Worm (Caenorhabditis elegans) whole organism, young adult: ENCODE measurements around the gene C50H11.8.
"Not testable (repeated sequence)": the region's sequence is repeated elsewhere in the genome, so short reads cannot be mapped to it uniquely, and the experiment has no call there.

Source experiments
- C06A6.2 ChIP-seq: fragments of 200-800 bp; sonication (Bioruptor generic); conservative IDR thresholded peaks from 2 replicates; pipeline ENCODE4 v1.3.6; 2022; ENCODE audit warnings: missing genetic modification characterization, missing compliant biosample characterization
- F23B12.7 ChIP-seq: sonication (generic microtip); optimal IDR thresholded peaks from 2 replicates; lab custom pipeline; 2017; ENCODE audit warnings: missing genetic modification characterization, mild to moderate bottlenecking, missing compliant biosample characterization, antibody characterized with exemption, moderate library complexity; ENCODE audit not compliant: insufficient read depth
- F39B2.1 ChIP-seq: fragments of 200-800 bp; sonication (Bioruptor generic); IDR thresholded peaks from 2 replicates; pipeline ENCODE4 v1.3.6; 2022; ENCODE audit warnings: missing genetic modification reagents, missing genetic modification characterization, missing compliant biosample characterization
- F57C9.4 ChIP-seq: sonication (generic microtip); optimal IDR thresholded peaks from 2 replicates; lab custom pipeline; 2017; ENCODE audit warnings: mild to moderate bottlenecking, missing genetic modification characterization, missing compliant biosample characterization
- ZK185.1 ChIP-seq: sonication (generic microtip); optimal IDR thresholded peaks from 2 replicates; lab custom pipeline; 2016; ENCODE audit warnings: mild to moderate bottlenecking, missing genetic modification characterization, missing compliant biosample characterization; ENCODE audit not compliant: poor library complexity, severe bottlenecking
- aptf-2 ChIP-seq: fragments of 200-800 bp; sonication (Bioruptor generic); conservative IDR thresholded peaks from 2 replicates; pipeline ENCODE4 v1.3.6; 2022; ENCODE audit warnings: missing genetic modification reagents, missing genetic modification characterization, missing compliant biosample characterization
- aptf-3 ChIP-seq: fragments of 200-800 bp; sonication (Bioruptor generic); IDR thresholded peaks from 2 replicates; pipeline ENCODE4 v1.3.6; 2022; ENCODE audit warnings: missing genetic modification characterization, missing compliant biosample characterization
- attf-3 ChIP-seq: fragments of 200-800 bp; sonication (Bioruptor generic); conservative IDR thresholded peaks from 2 replicates; pipeline ENCODE4 v1.3.6; 2022; ENCODE audit warnings: missing genetic modification reagents, missing genetic modification characterization, missing compliant biosample characterization
- attf-5 ChIP-seq: fragments of 200-800 bp; sonication (Bioruptor generic); optimal IDR thresholded peaks from 2 replicates; lab custom pipeline; 2018; ENCODE audit warnings: mild to moderate bottlenecking, missing genetic modification characterization, missing compliant biosample characterization
- bed-1 ChIP-seq: fragments of 200-800 bp; sonication (Bioruptor generic); IDR thresholded peaks from 2 replicates; pipeline ENCODE4 v1.3.6; 2022; ENCODE audit warnings: missing genetic modification reagents, missing genetic modification characterization, missing compliant biosample characterization
- cebp-1 ChIP-seq, 2 experiments: fragments of 200-800 bp in 1 of 2; sonication (Bioruptor generic) in 1 of 2; sonication (generic microtip) in 1 of 2; IDR thresholded peaks in 1 of 2; optimal IDR thresholded peaks in 1 of 2; 2 replicates each; pipeline versions ENCODE4 v1.3.6 to Lab custom; 2017 to 2022; ENCODE audit warnings: missing compliant biosample characterization in 2 of 2, missing genetic modification characterization in 2 of 2, mild to moderate bottlenecking in 1 of 2, missing genetic modification reagents in 1 of 2, moderate library complexity in 1 of 2
- ceh-91 ChIP-seq: fragments of 200-800 bp; sonication (Bioruptor generic); IDR thresholded peaks from 2 replicates; pipeline ENCODE4 v1.3.6; 2022; ENCODE audit warnings: missing genetic modification reagents, missing genetic modification characterization, missing compliant biosample characterization
- die-1 ChIP-seq: sonication (generic microtip); optimal IDR thresholded peaks from 2 replicates; lab custom pipeline; 2016; ENCODE audit warnings: missing genotype, mild to moderate bottlenecking, missing genetic modification characterization, missing compliant biosample characterization
- egrh-3 ChIP-seq: fragments of 200-800 bp; sonication (Bioruptor generic); IDR thresholded peaks from 2 replicates; pipeline ENCODE4 v1.3.6; 2022; ENCODE audit warnings: missing genetic modification reagents, missing genetic modification characterization, missing compliant biosample characterization
- hmg-1.2 ChIP-seq: fragments of 200-800 bp; sonication (Bioruptor generic); IDR thresholded peaks from 2 replicates; pipeline ENCODE4 v1.3.6; 2022; ENCODE audit warnings: missing genetic modification reagents, missing genetic modification characterization, missing compliant biosample characterization
- hrde-1 ChIP-seq: sonication (generic microtip); optimal IDR thresholded peaks from 2 replicates; lab custom pipeline; 2016; ENCODE audit warnings: missing genetic modification characterization, mild to moderate bottlenecking, missing compliant biosample characterization, moderate library complexity, missing genotype, missing genetic modification reagents, borderline replicate concordance
- hsf-1 ChIP-seq: fragments of 200-800 bp; sonication (Bioruptor generic); IDR thresholded peaks from 2 replicates; pipeline ENCODE4 v1.3.6; 2022; ENCODE audit warnings: missing genetic modification reagents, missing genetic modification characterization, missing compliant biosample characterization
- let-607 ChIP-seq, 2 experiments: fragments of 200-800 bp in 1 of 2; sonication (Bioruptor generic) in 1 of 2; sonication (generic microtip) in 1 of 2; optimal IDR thresholded peaks; 2 replicates each; lab custom pipeline; 2016 to 2018; ENCODE audit warnings: mild to moderate bottlenecking in 2 of 2, missing compliant biosample characterization in 2 of 2, missing genetic modification characterization in 2 of 2, moderate library complexity in 2 of 2, missing genotype in 1 of 2
- lin-26 ChIP-seq: fragments of 200-800 bp; sonication (Bioruptor generic); IDR thresholded peaks from 2 replicates; pipeline ENCODE4 v1.3.6; 2022; ENCODE audit warnings: missing genetic modification reagents, missing genetic modification characterization, missing compliant biosample characterization
- madf-3 ChIP-seq: fragments of 200-800 bp; sonication (Bioruptor generic); IDR thresholded peaks from 2 replicates; pipeline ENCODE4 v1.3.6; 2022; ENCODE audit warnings: missing genetic modification reagents, missing genetic modification characterization, missing compliant biosample characterization
- mel-28 ChIP-seq: sonication (generic microtip); optimal IDR thresholded peaks from 2 replicates; lab custom pipeline; 2016; ENCODE audit warnings: borderline replicate concordance, mild to moderate bottlenecking, missing genetic modification characterization, missing compliant biosample characterization
- mxl-1 ChIP-seq: sonication (generic microtip); optimal IDR thresholded peaks from 2 replicates; lab custom pipeline; 2016; ENCODE audit warnings: missing genetic modification characterization, missing compliant biosample characterization
- nfya-1 ChIP-seq: sonication (generic microtip); optimal IDR thresholded peaks from 2 replicates; lab custom pipeline; 2017; ENCODE audit warnings: antibody characterized with exemption, missing compliant biosample characterization, missing genetic modification characterization, borderline replicate concordance; ENCODE audit not compliant: insufficient read depth
- nfyb-1 ChIP-seq: fragments of 200-800 bp; sonication (Bioruptor generic); IDR thresholded peaks from 2 replicates; pipeline ENCODE4 v1.3.6; 2022; ENCODE audit warnings: missing genetic modification reagents, missing genetic modification characterization, missing compliant biosample characterization
- nhr-80 ChIP-seq: sonication (generic microtip); optimal IDR thresholded peaks from 2 replicates; lab custom pipeline; 2016; ENCODE audit warnings: missing genetic modification characterization, missing compliant biosample characterization
- sdz-38 ChIP-seq: sonication (generic microtip); optimal IDR thresholded peaks from 2 replicates; lab custom pipeline; 2016; ENCODE audit warnings: missing genotype, missing genetic modification characterization, missing compliant biosample characterization
- sea-2 ChIP-seq: fragments of 200-800 bp; sonication (Bioruptor generic); IDR thresholded peaks from 2 replicates; pipeline ENCODE4 v1.3.6; 2022; ENCODE audit warnings: missing genetic modification characterization, missing compliant biosample characterization
- snpc-1.3 ChIP-seq: sonication (generic microtip); optimal IDR thresholded peaks from 2 replicates; lab custom pipeline; 2017; ENCODE audit warnings: missing genetic modification characterization, mild to moderate bottlenecking, missing compliant biosample characterization, antibody characterized with exemption, moderate library complexity, missing genotype, missing genetic modification reagents; ENCODE audit not compliant: insufficient read depth
- snpc-4 ChIP-seq, 5 experiments: fragments of 150-350 bp in 1 of 5; sonication (generic microtip) in 4 of 5; optimal IDR thresholded peaks; 2 replicates each; lab custom pipeline; 2014 to 2018; ENCODE audit warnings: missing genetic modification characterization in 5 of 5, missing biosample characterization in 3 of 5, antibody characterized with exemption in 2 of 5, mild to moderate bottlenecking in 2 of 5, missing compliant biosample characterization in 2 of 5, missing genotype in 2 of 5, moderate library complexity in 2 of 5, missing genetic modification reagents in 1 of 5
- ztf-6 ChIP-seq: fragments of 200-800 bp; sonication (Bioruptor generic); IDR thresholded peaks from 2 replicates; pipeline ENCODE4 v1.3.6; 2022; ENCODE audit warnings: missing genetic modification reagents, missing genetic modification characterization, missing compliant biosample characterization

The C50H11.8 gene

DNA sequence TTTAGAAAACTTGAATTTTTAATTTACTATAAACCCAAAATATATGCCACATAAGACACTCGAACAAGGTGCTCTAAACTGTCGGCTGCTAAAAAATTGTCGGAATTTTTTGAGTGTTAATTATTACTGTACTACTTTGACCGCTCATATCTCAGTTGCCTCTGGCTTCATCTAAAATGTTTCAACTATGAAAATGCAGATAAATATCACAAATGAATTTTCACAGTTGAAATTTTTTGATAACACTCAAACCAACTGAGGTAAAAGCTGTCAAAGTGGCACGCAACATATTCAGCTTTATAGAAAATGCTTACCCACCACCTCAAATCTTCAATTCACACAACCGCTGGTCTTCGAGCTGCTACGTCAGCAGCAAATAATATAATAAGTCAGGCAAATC lies 34.4 kb downstream of the C50H11.8 start, which contains the start of gene acs-21:
acs-21 (plus strand) TSS at position 301 of the 400 bp plus-strand sequence.
- TF ChIP-seq attf-3 (no peak), sdz-38 (tag; lab: Kevin White, UChicago) (no peak), snpc-1.3 (tag; lab: Kevin White, UChicago) (no peak), nfyb-1 (GFP tag; lab: Robert Waterston, UW) (no peak), lin-26 (GFP tag; lab: Robert Waterston, UW) (no peak), C06A6.2 (no peak)
- TF ChIP-seq, all 124 proteins: peak for 0

- TF ChIP-seq ceh-91 (no peak), let-607 (tag; optimal IDR thresholded peaks at IDR 0.05; lab: Kevin White, UChicago) (no peak), hmg-1.2 (GFP tag; lab: Robert Waterston, UW) (peak; percentile 34; the same call in 1 of the 2 replicates), attf-5 (GFP tag; lab: Kevin White, UChicago) (no peak), bed-1 (GFP tag; lab: Robert Waterston, UW) (no peak), madf-3 (GFP tag; lab: Robert Waterston, UW) (no peak), nhr-80 (tag; lab: Kevin White, UChicago) (peak; percentile 8), ztf-6 (no peak), die-1 (tag; lab: Kevin White, UChicago) (no peak)
- TF ChIP-seq, all 124 proteins: peak for 2
Measured at ce11 chrV:3094351-3094750, 40.0 kb downstream of the C50H11.8 start, which contains the start of gene cyp-33C9. Gene cyp-33C9 (minus strand): TSS chrV:3094561.

DNA sequence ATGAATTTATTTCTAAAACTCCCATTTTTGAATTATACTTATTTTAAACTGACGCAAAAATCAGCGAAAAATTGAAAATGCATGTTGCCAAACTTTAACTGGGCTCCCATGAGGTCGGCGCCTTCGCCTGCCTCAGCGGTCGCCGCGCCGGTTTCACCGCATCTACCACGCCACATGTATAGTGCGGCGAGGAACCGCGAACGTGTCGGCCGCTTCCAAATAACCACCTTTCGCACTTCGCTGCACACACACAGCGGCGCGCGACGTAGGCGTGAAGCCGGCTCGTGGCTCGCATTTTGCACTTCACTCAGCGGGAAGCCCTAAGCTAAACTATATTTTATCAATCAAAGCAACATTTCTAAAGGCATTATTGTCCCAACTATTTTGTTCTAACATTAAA lies 46.2 kb downstream of the C50H11.8 start:
- no peak for TF ChIP-seq snpc-4 (GFP tag; optimal IDR thresholded peaks at IDR 0.05; lab: Kevin White, UChicago)
- TF ChIP-seq snpc-4 (tag; optimal IDR thresholded peaks at IDR 0.05; lab: Kevin White, UChicago) = peak in 1 of 4 experiments; percentile 53
- TF ChIP-seq mxl-1 (tag; lab: Kevin White, UChicago) = no peak
- no peak for TF ChIP-seq sdz-38 (tag; lab: Kevin White, UChicago)

- not testable (repeated sequence) for TF ChIP-seq cebp-1 (GFP tag; IDR thresholded peaks at IDR 0.05; lab: Robert Waterston, UW); cebp-1 (tag; optimal IDR thresholded peaks at IDR 0.05; lab: Kevin White, UChicago); hsf-1 (GFP tag; lab: Robert Waterston, UW); aptf-3 (GFP tag; lab: Robert Waterston, UW)
Measured at ce11 chrV:3102049-3102448, 47.7 kb downstream of the C50H11.8 start, which contains the start of gene Y73C8C.4. Gene Y73C8C.4 (minus strand): TSS chrV:3102149.

DNA sequence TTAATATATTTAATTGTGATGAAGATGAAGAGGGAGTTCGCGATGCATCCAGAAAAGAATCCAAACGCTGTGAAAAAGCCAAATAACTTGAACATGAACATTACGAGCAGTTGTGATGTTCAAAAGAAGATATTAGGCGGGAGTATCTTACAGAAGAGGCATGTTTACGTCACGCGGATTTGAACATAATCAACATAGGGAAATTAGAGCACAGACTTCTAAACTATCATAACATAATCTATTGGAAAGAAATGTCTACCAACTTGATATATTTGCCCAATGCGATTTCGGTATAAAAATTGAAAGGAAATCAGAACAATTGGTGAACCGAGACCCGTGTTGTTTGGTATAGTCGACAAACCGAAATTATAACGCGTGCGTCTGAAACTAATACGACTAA lies 49.8 kb downstream of the C50H11.8 start, which contains the start of gene str-66:
str-66 (minus strand) TSS at position 101 of the 400 bp plus-strand sequence.
- TF ChIP-seq mxl-1 (tag; lab: Kevin White, UChicago) (no peak), lin-26 (GFP tag; lab: Robert Waterston, UW) (no peak), nfyb-1 (GFP tag; lab: Robert Waterston, UW) (no peak), aptf-2 (no peak), aptf-3 (GFP tag; lab: Robert Waterston, UW) (no peak), sea-2 (GFP tag; lab: Robert Waterston, UW) (no peak), let-607 (tag; optimal IDR thresholded peaks at IDR 0.05; lab: Kevin White, UChicago) (no peak), snpc-4 (GFP tag; optimal IDR thresholded peaks at IDR 0.05; lab: Kevin White, UChicago) (no peak), snpc-4 (tag; optimal IDR thresholded peaks at IDR 0.05; lab: Kevin White, UChicago) (no peak), egrh-3 (GFP tag; lab: Robert Waterston, UW) (no peak), madf-3 (GFP tag; lab: Robert Waterston, UW) (no peak), F23B12.7 (tag; lab: Kevin White, UChicago) (no peak), F57C9.4 (no peak), nfya-1 (no peak), mel-28 (tag; lab: Kevin White, UChicago) (no peak), hrde-1 (tag; lab: Kevin White, UChicago) (no peak), ZK185.1 (tag; lab: Kevin White, UChicago) (no peak), F39B2.1 (GFP tag; lab: Robert Waterston, UW) (no peak)
